Worm (Caenorhabditis elegans): ENCODE data around the gene srd-12.

The srd-12 gene

ce11 chrIV:5630156-5630555 is at the start of gene srd-12:
Gene srd-12, minus strand, starts transcription at chrIV:5630256.
- TF ChIP-seq flt-1 (GFP tag; IDR thresholded peaks at IDR 0.05), result no peak
- no peak for TF ChIP-seq ztf-23 (GFP tag; IDR thresholded peaks at IDR 0.05)
- TF ChIP-seq ref-1 (GFP tag; conservative IDR thresholded peaks at IDR 0.05), result no peak
- TF ChIP-seq T22C8.4 (GFP tag; IDR thresholded peaks at IDR 0.05), result no peak
- TF ChIP-seq klf-2 (GFP tag; conservative IDR thresholded peaks at IDR 0.05), result no peak
- no peak for TF ChIP-seq cog-1 (tag; optimal IDR thresholded peaks at IDR 0.05)
- TF ChIP-seq med-1 (GFP tag; optimal IDR thresholded peaks at IDR 0.05; ENCODE audit: insufficient read depth), result no peak
- no peak for TF ChIP-seq tab-1 (GFP tag; IDR thresholded peaks at IDR 0.05)
- TF ChIP-seq ztf-29 (GFP tag; IDR thresholded peaks at IDR 0.05), result no peak

ce11 chrIV:5678044-5678443 is 48.0 kb upstream of the srd-12 start, which contains the start of gene C55C3.4:
Gene C55C3.4, minus strand, starts transcription at chrIV:5678144.
- no peak for TF ChIP-seq med-1 (GFP tag; optimal IDR thresholded peaks at IDR 0.05; ENCODE audit: insufficient read depth)
- TF ChIP-seq T22C8.4 (GFP tag; IDR thresholded peaks at IDR 0.05), result no peak
- TF ChIP-seq flt-1 (GFP tag; IDR thresholded peaks at IDR 0.05), result no peak
- no peak for TF ChIP-seq cog-1 (tag; optimal IDR thresholded peaks at IDR 0.05)
- no peak for TF ChIP-seq ztf-23 (GFP tag; IDR thresholded peaks at IDR 0.05)
- no peak for TF ChIP-seq ref-1 (GFP tag; conservative IDR thresholded peaks at IDR 0.05)
- TF ChIP-seq ztf-29 (GFP tag; IDR thresholded peaks at IDR 0.05), result no peak
- TF ChIP-seq tab-1 (GFP tag; IDR thresholded peaks at IDR 0.05), result no peak
- no peak for TF ChIP-seq klf-2 (GFP tag; conservative IDR thresholded peaks at IDR 0.05)

DNA sequence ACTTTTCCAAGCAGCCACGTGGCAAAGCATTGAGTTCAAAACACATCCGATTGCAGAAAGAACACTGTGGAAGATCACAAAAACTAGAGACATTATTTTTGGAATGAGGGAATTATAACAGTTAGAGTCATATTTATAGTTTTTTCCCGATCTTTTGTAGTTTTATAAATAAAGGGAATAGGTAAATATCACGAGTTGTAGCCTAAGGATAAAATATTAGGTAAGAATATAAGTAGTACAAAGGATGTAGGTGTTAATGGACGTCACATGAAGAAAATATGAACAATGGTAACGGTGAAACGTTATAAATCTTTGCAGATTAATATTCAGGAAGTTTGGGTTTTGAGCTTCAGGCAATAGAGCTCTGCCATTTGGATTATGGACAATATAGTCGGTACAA is 44.4 kb upstream of the srd-12 start, which contains the start of gene srd-5:
TSS of gene srd-5 (minus strand) at position 101 of the 400 bp plus-strand sequence.
- TF ChIP-seq tab-1 (GFP tag; IDR thresholded peaks at IDR 0.05) (no peak), flt-1 (GFP tag; IDR thresholded peaks at IDR 0.05) (no peak), T22C8.4 (GFP tag; IDR thresholded peaks at IDR 0.05) (no peak), ztf-29 (GFP tag; IDR thresholded peaks at IDR 0.05) (no peak), ref-1 (GFP tag; conservative IDR thresholded peaks at IDR 0.05) (no peak), med-1 (GFP tag; optimal IDR thresholded peaks at IDR 0.05; ENCODE audit: insufficient read depth) (no peak), cog-1 (tag; optimal IDR thresholded peaks at IDR 0.05) (no peak), ztf-23 (GFP tag; IDR thresholded peaks at IDR 0.05) (no peak), klf-2 (GFP tag; conservative IDR thresholded peaks at IDR 0.05) (no peak)

DNA sequence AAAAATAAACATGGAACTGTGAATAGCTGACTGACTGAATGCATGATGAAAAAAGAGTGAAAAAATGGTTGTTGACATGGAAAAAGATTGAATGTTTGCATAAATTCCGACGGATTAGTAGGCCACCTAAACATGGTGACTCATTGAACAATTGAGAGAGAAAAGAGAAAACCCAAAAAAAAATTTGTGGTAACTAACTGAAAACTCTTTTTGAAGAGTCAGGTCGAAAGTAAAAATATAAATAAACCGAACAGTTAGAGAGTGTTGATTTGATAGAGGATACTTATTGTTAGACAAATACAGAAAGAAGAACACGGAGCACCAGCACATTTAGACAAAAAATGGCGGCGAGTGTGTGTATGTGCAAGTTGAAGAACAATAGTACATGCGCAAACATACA is 41.3 kb upstream of the srd-12 start:
- no peak for TF ChIP-seq tab-1 (GFP tag; IDR thresholded peaks at IDR 0.05)
- TF ChIP-seq T22C8.4 (GFP tag; IDR thresholded peaks at IDR 0.05), result no peak
- TF ChIP-seq cog-1 (tag; optimal IDR thresholded peaks at IDR 0.05), result no peak

DNA sequence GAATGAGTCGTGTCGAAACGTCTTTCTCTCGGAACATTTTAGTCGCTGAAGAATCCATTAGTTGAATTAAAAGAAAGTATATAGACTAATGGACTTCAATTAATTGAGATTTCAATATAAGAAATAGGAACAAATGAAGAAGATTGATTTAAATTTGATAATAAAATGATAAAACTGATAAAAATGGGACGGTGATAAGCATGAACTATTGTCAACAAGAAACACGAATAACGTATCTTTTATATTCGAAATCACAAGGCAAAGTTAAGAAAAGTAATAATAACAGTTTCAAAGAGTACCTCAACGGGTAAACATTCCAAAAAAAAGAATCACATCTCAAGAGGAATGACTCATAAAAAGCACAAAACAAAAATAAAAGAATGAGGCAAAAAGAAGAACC is 39.4 kb upstream of the srd-12 start, which contains the start of gene T19E7.6:
TSS of gene T19E7.6 (minus strand) at position 45 of the 400 bp plus-strand sequence.
- TF ChIP-seq cog-1 (tag; optimal IDR thresholded peaks at IDR 0.05) (no peak), ref-1 (GFP tag; conservative IDR thresholded peaks at IDR 0.05) (no peak), flt-1 (GFP tag; IDR thresholded peaks at IDR 0.05) (no peak), med-1 (GFP tag; optimal IDR thresholded peaks at IDR 0.05; ENCODE audit: insufficient read depth) (no peak), klf-2 (GFP tag; conservative IDR thresholded peaks at IDR 0.05) (no peak), tab-1 (GFP tag; IDR thresholded peaks at IDR 0.05) (no peak), T22C8.4 (GFP tag; IDR thresholded peaks at IDR 0.05) (no peak), ztf-23 (GFP tag; IDR thresholded peaks at IDR 0.05) (no peak), ztf-29 (GFP tag; IDR thresholded peaks at IDR 0.05) (no peak)

ce11 chrIV:5667191-5667590 is 37.1 kb upstream of the srd-12 start:
- TF ChIP-seq klf-2 (GFP tag; conservative IDR thresholded peaks at IDR 0.05) (no peak), ztf-23 (GFP tag; IDR thresholded peaks at IDR 0.05) (no peak), med-1 (GFP tag; optimal IDR thresholded peaks at IDR 0.05; ENCODE audit: insufficient read depth) (no peak), flt-1 (GFP tag; IDR thresholded peaks at IDR 0.05) (no peak), ztf-29 (GFP tag; IDR thresholded peaks at IDR 0.05) (no peak), cog-1 (tag; optimal IDR thresholded peaks at IDR 0.05) (no peak), tab-1 (GFP tag; IDR thresholded peaks at IDR 0.05) (no peak), ref-1 (GFP tag; conservative IDR thresholded peaks at IDR 0.05) (no peak), T22C8.4 (GFP tag; IDR thresholded peaks at IDR 0.05) (no peak)

DNA sequence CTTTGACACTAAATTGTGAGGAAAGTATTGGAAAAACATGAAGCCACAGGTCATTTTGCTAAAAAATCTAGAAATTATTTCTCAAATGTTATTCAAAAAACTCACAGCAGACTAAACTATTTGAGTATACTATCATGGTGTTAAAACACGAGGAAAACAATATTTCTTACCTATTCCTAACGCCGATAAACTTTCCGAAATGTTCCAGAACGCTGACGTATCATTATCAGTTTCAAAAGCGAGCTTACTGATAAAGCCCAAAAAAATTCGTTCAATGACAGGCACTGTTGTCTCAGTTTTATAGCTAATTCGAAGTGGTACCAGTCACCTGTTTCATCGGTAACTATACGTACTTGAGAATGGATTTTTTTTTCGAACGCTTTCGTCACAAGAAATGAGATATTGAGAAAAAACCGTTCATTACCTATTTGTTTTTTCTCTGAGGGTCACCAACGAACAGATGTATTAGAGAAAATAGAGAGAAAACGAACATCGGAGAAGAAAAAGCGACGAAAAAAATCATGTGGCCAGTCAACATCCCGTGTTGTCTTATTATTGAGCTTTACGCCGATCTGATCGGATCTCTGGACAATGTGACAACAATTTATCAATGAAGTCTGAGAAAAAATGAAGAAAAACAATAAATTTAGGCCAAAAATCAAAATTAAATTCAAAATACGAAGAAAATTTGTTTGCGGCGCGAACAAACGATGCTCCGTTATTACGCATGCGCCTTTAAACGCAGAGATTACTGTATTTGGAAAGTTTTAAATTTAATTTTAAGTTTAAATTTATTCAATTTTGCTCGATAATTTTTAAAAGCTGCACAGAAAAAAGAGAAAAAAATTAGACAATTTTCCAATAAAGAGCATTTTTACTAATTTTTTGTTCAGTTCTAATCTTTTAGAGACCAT is 36.3 kb upstream of the srd-12 start:
- TF ChIP-seq ztf-29 (GFP tag; IDR thresholded peaks at IDR 0.05) (no peak), ztf-23 (GFP tag; IDR thresholded peaks at IDR 0.05) (no peak), tab-1 (GFP tag; IDR thresholded peaks at IDR 0.05) (no peak), T22C8.4 (GFP tag; IDR thresholded peaks at IDR 0.05) (no peak), med-1 (GFP tag; optimal IDR thresholded peaks at IDR 0.05; ENCODE audit: insufficient read depth) (no peak), ref-1 (GFP tag; conservative IDR thresholded peaks at IDR 0.05) (no peak), flt-1 (GFP tag; IDR thresholded peaks at IDR 0.05) (no peak), klf-2 (GFP tag; conservative IDR thresholded peaks at IDR 0.05) (no peak), cog-1 (tag; optimal IDR thresholded peaks at IDR 0.05) (no peak)

ce11 chrIV:5665353-5665918 is 35.4 kb upstream of the srd-12 start:
- TF ChIP-seq ztf-23 (GFP tag; IDR thresholded peaks at IDR 0.05) (no peak), ztf-29 (GFP tag; IDR thresholded peaks at IDR 0.05) (no peak), ref-1 (GFP tag; conservative IDR thresholded peaks at IDR 0.05) (no peak), cog-1 (tag; optimal IDR thresholded peaks at IDR 0.05) (no peak)

DNA sequence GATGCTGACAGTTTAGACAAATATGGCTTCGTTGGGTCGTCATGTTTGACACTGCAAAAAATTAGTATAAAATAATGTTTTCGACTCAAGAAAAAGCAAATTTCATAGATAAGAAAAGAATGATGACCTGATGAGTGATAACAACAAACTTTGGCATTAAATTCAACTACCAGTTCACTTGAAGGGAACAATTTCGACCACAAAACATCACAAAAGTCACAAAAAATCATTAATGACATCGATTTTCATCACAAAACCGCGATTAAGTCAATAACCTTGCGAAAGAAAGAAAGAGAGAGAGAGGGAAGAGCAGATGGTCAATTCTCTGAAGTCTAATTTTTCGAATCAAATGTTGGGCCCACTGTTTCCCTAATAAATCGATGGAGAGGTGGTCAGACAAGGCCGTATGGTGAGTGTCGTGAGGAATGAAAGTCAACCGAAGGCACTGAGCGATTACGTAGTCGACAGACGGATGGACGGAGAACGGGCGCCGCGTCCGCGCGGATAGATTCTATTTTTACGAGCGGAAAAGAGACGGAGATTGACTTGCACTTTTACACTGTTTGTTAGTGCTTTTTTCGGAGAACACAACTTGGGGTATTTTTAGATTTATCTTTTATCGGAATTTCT is 34.4 kb upstream of the srd-12 start, which contains the start of gene bec-1:
TSS of gene bec-1 (minus strand) at position 51 of the 630 bp plus-strand sequence.
- TF ChIP-seq flt-1 (GFP tag; IDR thresholded peaks at IDR 0.05), result no peak
- TF ChIP-seq klf-2 (GFP tag; conservative IDR thresholded peaks at IDR 0.05), result no peak
- no peak for TF ChIP-seq cog-1 (tag; optimal IDR thresholded peaks at IDR 0.05)
- TF ChIP-seq ztf-23 (GFP tag; IDR thresholded peaks at IDR 0.05), result no peak
- no peak for TF ChIP-seq med-1 (GFP tag; optimal IDR thresholded peaks at IDR 0.05; ENCODE audit: insufficient read depth)
- TF ChIP-seq tab-1 (GFP tag; IDR thresholded peaks at IDR 0.05), result no peak
- no peak for TF ChIP-seq ref-1 (GFP tag; conservative IDR thresholded peaks at IDR 0.05)
- no peak for TF ChIP-seq ztf-29 (GFP tag; IDR thresholded peaks at IDR 0.05)
- TF ChIP-seq T22C8.4 (GFP tag; IDR thresholded peaks at IDR 0.05), result no peak

Data from whole organism, midembryonic.